Fruit fly (Drosophila melanogaster): ENCODE data around the gene Elp6.

DNA sequence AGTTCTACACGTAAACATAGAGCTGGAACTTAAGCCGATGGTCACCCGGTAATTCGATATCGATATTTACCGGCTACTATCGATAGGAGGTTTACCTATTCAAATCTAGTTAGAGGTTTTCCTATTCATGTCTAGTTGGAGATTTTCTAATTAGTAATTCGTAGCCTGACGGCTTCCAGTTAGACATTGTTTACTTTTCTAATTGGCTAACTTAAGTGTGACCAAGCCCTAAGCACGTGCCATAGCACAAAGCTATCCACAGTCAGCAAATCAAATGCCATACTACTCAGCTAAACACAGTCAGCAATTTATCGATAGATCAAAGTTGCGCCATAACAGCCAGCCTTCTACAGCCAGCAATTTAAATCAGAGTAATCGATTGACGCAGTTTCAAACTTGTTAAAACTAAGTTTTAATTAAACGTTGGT, 36.3 kb upstream of the Elp6 start, which contains the start of gene Dpm3:
- TF ChIP-seq h (optimal IDR thresholded peaks at IDR 0.05) (no peak), insv (optimal IDR thresholded peaks at IDR 0.05) (no peak), psq (optimal IDR thresholded peaks at IDR 0.05) (no peak), ttk (optimal IDR thresholded peaks at IDR 0.05) (no peak)

Measured in Kc167 (cell line).